Worm (Caenorhabditis elegans) whole organism, early embryonic: ENCODE measurements around the gene Y73C8B.1.

Experiments used
- B0310.2 ChIP-seq: sonication (generic microtip); optimal IDR thresholded peaks from 2 replicates; lab custom pipeline; 2016; ENCODE audit warnings: mild to moderate bottlenecking, missing genetic modification characterization, missing compliant biosample characterization
- F13C5.2 ChIP-seq: sonication (generic microtip); optimal IDR thresholded peaks from 2 replicates; lab custom pipeline; 2017; ENCODE audit warnings: mild to moderate bottlenecking, missing genetic modification characterization, inconsistent platforms, missing compliant biosample characterization
- aly-1 ChIP-seq: sonication (generic microtip); optimal IDR thresholded peaks from 2 replicates; lab custom pipeline; 2016; ENCODE audit warnings: missing genetic modification characterization, missing compliant biosample characterization
- ama-1 ChIP-seq: fragments of 150-350 bp; optimal IDR thresholded peaks from 2 replicates; lab custom pipeline; 2014
- ceh-13 ChIP-seq: fragments of 200-800 bp; sonication (Bioruptor generic); optimal IDR thresholded peaks from 2 replicates; lab custom pipeline; 2018; ENCODE audit warnings: mild to moderate bottlenecking, missing genetic modification characterization, missing compliant biosample characterization
- ceh-36 ChIP-seq: sonication (generic microtip); optimal IDR thresholded peaks from 2 replicates; lab custom pipeline; 2016; ENCODE audit warnings: missing genetic modification characterization, inconsistent platforms, missing compliant biosample characterization
- ets-7 ChIP-seq: sonication (generic microtip); optimal IDR thresholded peaks from 2 replicates; lab custom pipeline; 2016; ENCODE audit warnings: missing genotype, missing genetic modification characterization, missing compliant biosample characterization
- flt-1 ChIP-seq: fragments of 200-800 bp; sonication (Bioruptor generic); IDR thresholded peaks from 2 replicates; pipeline ENCODE4 v1.3.6; 2022; ENCODE audit warnings: missing genetic modification characterization, missing compliant biosample characterization
- hmbx-1 ChIP-seq: sonication (generic microtip); optimal IDR thresholded peaks from 2 replicates; lab custom pipeline; 2016; ENCODE audit warnings: mild to moderate bottlenecking, missing genetic modification characterization, missing compliant biosample characterization
- hmg-4 ChIP-seq: fragments of 200-800 bp; sonication (Bioruptor generic); optimal IDR thresholded peaks from 2 replicates; lab custom pipeline; 2018; ENCODE audit warnings: mild to moderate bottlenecking, missing genetic modification characterization, missing compliant biosample characterization
- hnd-1 ChIP-seq: sonication (generic microtip); optimal IDR thresholded peaks from 2 replicates; lab custom pipeline; 2016; ENCODE audit warnings: missing genetic modification characterization, missing compliant biosample characterization
- pes-1 ChIP-seq: fragments of 200-800 bp; sonication (Bioruptor generic); IDR thresholded peaks from 2 replicates; pipeline ENCODE4 v1.3.6; 2022; ENCODE audit warnings: missing genetic modification reagents, missing genetic modification characterization, missing compliant biosample characterization
- scrt-1 ChIP-seq: fragments of 200-800 bp; sonication (Bioruptor generic); IDR thresholded peaks from 2 replicates; pipeline ENCODE4 v1.3.6; 2022; ENCODE audit warnings: missing genetic modification characterization, missing compliant biosample characterization
- sea-1 ChIP-seq: fragments of 200-800 bp; sonication (Bioruptor generic); conservative IDR thresholded peaks from 2 replicates; pipeline ENCODE4 v1.3.6; 2022; ENCODE audit warnings: missing genetic modification characterization, missing compliant biosample characterization
- tbx-11 ChIP-seq: fragments of 200-800 bp; sonication (Bioruptor generic); IDR thresholded peaks from 2 replicates; pipeline ENCODE4 v1.3.6; 2022; ENCODE audit warnings: missing genetic modification characterization, missing compliant biosample characterization
- tbx-37 ChIP-seq: fragments of 200-800 bp; sonication (Bioruptor generic); conservative IDR thresholded peaks from 2 replicates; pipeline ENCODE4 v1.3.6; 2022; ENCODE audit warnings: missing genetic modification reagents, missing genetic modification characterization, missing compliant biosample characterization
- tra-4 ChIP-seq: sonication (generic microtip); optimal IDR thresholded peaks from 2 replicates; lab custom pipeline; 2017; ENCODE audit warnings: missing genetic modification characterization, missing compliant biosample characterization

Y73C8B.1 gene

ce11 chrV:3188043-3188442, 8.6 kb downstream of the Y73C8B.1 start, which contains the start of gene lag-2:
lag-2 (plus strand) TSS chrV:3188343.
- TF ChIP-seq tra-4 (tag; lab: Kevin White, UChicago) (no peak), ets-7 (tag; lab: Kevin White, UChicago) (no peak), ama-1 (lab: Kevin White, UChicago) (no peak), ceh-13 (no peak), flt-1 (GFP tag; lab: Robert Waterston, UW) (no peak), hmg-4 (GFP tag; lab: Kevin White, UChicago) (no peak), hmbx-1 (no peak), pes-1 (no peak), ceh-36 (tag; lab: Kevin White, UChicago) (no peak), B0310.2 (tag; lab: Kevin White, UChicago) (no peak), tbx-11 (no peak), hnd-1 (tag; lab: Kevin White, UChicago) (no peak)

- TF ChIP-seq sea-1 = no peak
- TF ChIP-seq pes-1 = no peak
- TF ChIP-seq tbx-37 (GFP tag; lab: Robert Waterston, UW) = no peak
- TF ChIP-seq ceh-36 (tag; lab: Kevin White, UChicago) = no peak
- TF ChIP-seq flt-1 (GFP tag; lab: Robert Waterston, UW) = no peak
- TF ChIP-seq B0310.2 (tag; lab: Kevin White, UChicago) = no peak
- TF ChIP-seq ets-7 (tag; lab: Kevin White, UChicago) = no peak
- no peak for TF ChIP-seq aly-1 (tag; lab: Kevin White, UChicago)
- TF ChIP-seq hnd-1 (tag; lab: Kevin White, UChicago) = no peak
- no peak for TF ChIP-seq ceh-13
- no peak for TF ChIP-seq scrt-1 (GFP tag; lab: Robert Waterston, UW)
- TF ChIP-seq F13C5.2 (tag; lab: Kevin White, UChicago) = no peak
Observed at ce11 chrV:3185855-3186254, 10.8 kb downstream of the Y73C8B.1 start.

ce11 chrV:3176161-3176560, 20.5 kb downstream of the Y73C8B.1 start, which contains the start of gene srab-8:
srab-8 (plus strand) TSS chrV:3176461.
- TF ChIP-seq pes-1 (no peak), scrt-1 (GFP tag; lab: Robert Waterston, UW) (no peak), sea-1 (no peak), flt-1 (GFP tag; lab: Robert Waterston, UW) (no peak), tbx-11 (no peak), aly-1 (tag; lab: Kevin White, UChicago) (no peak), ets-7 (tag; lab: Kevin White, UChicago) (no peak), F13C5.2 (tag; lab: Kevin White, UChicago) (no peak), hmbx-1 (no peak), ama-1 (lab: Kevin White, UChicago) (no peak), ceh-13 (no peak), hnd-1 (tag; lab: Kevin White, UChicago) (no peak), B0310.2 (tag; lab: Kevin White, UChicago) (no peak), tra-4 (tag; lab: Kevin White, UChicago) (no peak), ceh-36 (tag; lab: Kevin White, UChicago) (no peak), hmg-4 (GFP tag; lab: Kevin White, UChicago) (no peak), tbx-37 (GFP tag; lab: Robert Waterston, UW) (no peak)

ce11 chrV:3171625-3172024, 25.1 kb downstream of the Y73C8B.1 start:
- no peak for TF ChIP-seq flt-1 (GFP tag; lab: Robert Waterston, UW)
- TF ChIP-seq ceh-13 = no peak
- TF ChIP-seq scrt-1 (GFP tag; lab: Robert Waterston, UW) = no peak
- TF ChIP-seq hmbx-1 = no peak
- TF ChIP-seq ets-7 (tag; lab: Kevin White, UChicago) = no peak
- no peak for TF ChIP-seq tra-4 (tag; lab: Kevin White, UChicago)
- TF ChIP-seq ama-1 (lab: Kevin White, UChicago) = no peak
- TF ChIP-seq ceh-36 (tag; lab: Kevin White, UChicago) = no peak
- TF ChIP-seq pes-1 = no peak
- TF ChIP-seq hmg-4 (GFP tag; lab: Kevin White, UChicago) = no peak
- TF ChIP-seq B0310.2 (tag; lab: Kevin White, UChicago) = no peak
- no peak for TF ChIP-seq F13C5.2 (tag; lab: Kevin White, UChicago)
- no peak for TF ChIP-seq tbx-11
- no peak for TF ChIP-seq tbx-37 (GFP tag; lab: Robert Waterston, UW)
- TF ChIP-seq hnd-1 (tag; lab: Kevin White, UChicago) = no peak
- TF ChIP-seq aly-1 (tag; lab: Kevin White, UChicago) = no peak
- no peak for TF ChIP-seq sea-1

ce11 chrV:3169838-3170237, 26.8 kb downstream of the Y73C8B.1 start, which contains the start of gene srbc-6:
srbc-6 (plus strand) TSS chrV:3170138.
- no peak for TF ChIP-seq aly-1 (tag; lab: Kevin White, UChicago)
- TF ChIP-seq sea-1 = no peak
- no peak for TF ChIP-seq ama-1 (lab: Kevin White, UChicago)
- TF ChIP-seq F13C5.2 (tag; lab: Kevin White, UChicago) = no peak
- no peak for TF ChIP-seq hnd-1 (tag; lab: Kevin White, UChicago)

- no peak for TF ChIP-seq F13C5.2 (tag; lab: Kevin White, UChicago)
- TF ChIP-seq sea-1 = no peak
- no peak for TF ChIP-seq hmbx-1
Observed at ce11 chrV:3168650-3169049, 28.0 kb downstream of the Y73C8B.1 start, which contains the start of gene C36C5.15. C36C5.15 (minus strand) TSS chrV:3168750.

ce11 chrV:3166260-3166659, 30.4 kb downstream of the Y73C8B.1 start, which contains the start of gene C36C5.4:
C36C5.4 (plus strand) TSS chrV:3166560.
- TF ChIP-seq ama-1 (lab: Kevin White, UChicago) = no peak
- TF ChIP-seq hmbx-1 = no peak
- TF ChIP-seq sea-1 = no peak
- TF ChIP-seq F13C5.2 (tag; lab: Kevin White, UChicago) = no peak
- TF ChIP-seq ets-7 (tag; lab: Kevin White, UChicago) = no peak
- no peak for TF ChIP-seq hnd-1 (tag; lab: Kevin White, UChicago)
- TF ChIP-seq scrt-1 (GFP tag; lab: Robert Waterston, UW) = no peak
- TF ChIP-seq tra-4 (tag; lab: Kevin White, UChicago) = no peak
- no peak for TF ChIP-seq ceh-13
- no peak for TF ChIP-seq tbx-37 (GFP tag; lab: Robert Waterston, UW)
- TF ChIP-seq tbx-11 = no peak
- TF ChIP-seq ceh-36 (tag; lab: Kevin White, UChicago) = no peak
- no peak for TF ChIP-seq B0310.2 (tag; lab: Kevin White, UChicago)
- TF ChIP-seq pes-1 = no peak
- TF ChIP-seq hmg-4 (GFP tag; lab: Kevin White, UChicago) = no peak
- no peak for TF ChIP-seq flt-1 (GFP tag; lab: Robert Waterston, UW)
- no peak for TF ChIP-seq aly-1 (tag; lab: Kevin White, UChicago)
